Fruit fly (Drosophila melanogaster) whole organism, embryonic: ENCODE results near the gene Rai1.

Source experiments
- Abd-B ChIP-seq: fragments of 200-800 bp; sonication (Bioruptor generic); optimal IDR thresholded peaks from 2 replicates; lab custom pipeline; 2018; ENCODE audit warnings: missing biosample characterization, mild to moderate bottlenecking, missing genetic modification characterization, moderate library complexity
- Awh ChIP-seq: fragments of 200-800 bp; sonication (Bioruptor generic); IDR thresholded peaks from 2 replicates; pipeline ENCODE4, ENCODE4 v1.3.6; 2022; ENCODE audit warnings: missing biosample characterization, missing genetic modification characterization
- CG10209 ChIP-seq: fragments of 200-800 bp; sonication (Bioruptor generic); optimal IDR thresholded peaks from 3 replicates; lab custom pipeline; 2017; ENCODE audit warnings: missing biosample characterization, mild to moderate bottlenecking, missing genetic modification characterization, missing genetic modification reagents
- CG10274 ChIP-seq: fragments of 200-800 bp; sonication (Bioruptor generic); optimal IDR thresholded peaks from 3 replicates; lab custom pipeline; 2017; ENCODE audit warnings: missing biosample characterization, mild to moderate bottlenecking, missing genetic modification characterization
- CG10366 ChIP-seq: fragments of 200-800 bp; sonication (Bioruptor generic); IDR thresholded peaks from 2 replicates; pipeline ENCODE4 v1.3.6; 2022; ENCODE audit warnings: missing biosample characterization, missing genetic modification characterization
- CG11695 ChIP-seq: fragments of 200-800 bp; sonication (Bioruptor generic); IDR thresholded peaks from 3 replicates; pipeline ENCODE4 v1.3.6; 2022; ENCODE audit warnings: missing biosample characterization, missing genetic modification characterization
- CG12769 ChIP-seq: fragments of 200-800 bp; sonication (Bioruptor generic); optimal IDR thresholded peaks from 2 replicates; lab custom pipeline; 2019; ENCODE audit warnings: missing biosample characterization, mild to moderate bottlenecking, missing genetic modification characterization, moderate library complexity
- CG14441 ChIP-seq: fragments of 200-800 bp; sonication (Bioruptor generic); IDR thresholded peaks from 2 replicates; pipeline ENCODE4 v1.3.6; 2022; ENCODE audit warnings: missing biosample characterization, missing genetic modification characterization
- CG14860 ChIP-seq: fragments of 200-800 bp; sonication (Bioruptor generic); IDR thresholded peaks from 3 replicates; pipeline ENCODE4 v1.3.6; 2022; ENCODE audit warnings: missing biosample characterization, missing genetic modification characterization; ENCODE audit not compliant: partially characterized antibody
- CG1603 ChIP-seq: fragments of 200-800 bp; sonication (Bioruptor generic); optimal IDR thresholded peaks from 2 replicates; lab custom pipeline; 2019; ENCODE audit warnings: missing biosample characterization, mild to moderate bottlenecking, missing genetic modification characterization, moderate library complexity
- CG16815 ChIP-seq: fragments of 200-800 bp; sonication (Bioruptor generic); optimal IDR thresholded peaks from 3 replicates; lab custom pipeline; 2017; ENCODE audit warnings: missing biosample characterization, mild to moderate bottlenecking, missing genetic modification characterization
- CG18262 ChIP-seq: fragments of 200-800 bp; optimal IDR thresholded peaks from 3 replicates; lab custom pipeline; 2019; ENCODE audit warnings: missing biosample characterization, mild to moderate bottlenecking, missing genetic modification characterization, moderate library complexity
- CG2199 ChIP-seq: fragments of 200-800 bp; sonication (Bioruptor generic); IDR thresholded peaks from 3 replicates; pipeline ENCODE4 v1.3.6; 2022; ENCODE audit warnings: missing biosample characterization, missing genetic modification characterization
- CG2875 ChIP-seq: fragments of 200-800 bp; sonication (Bioruptor generic); optimal IDR thresholded peaks from 2 replicates; lab custom pipeline; 2017; ENCODE audit warnings: missing biosample characterization, mild to moderate bottlenecking, missing genetic modification characterization, missing genetic modification reagents
- CG2889 ChIP-seq: fragments of 200-800 bp; sonication (Bioruptor generic); IDR thresholded peaks from 3 replicates; pipeline ENCODE4 v1.3.6; 2022; ENCODE audit warnings: missing biosample characterization, missing genetic modification characterization
- CG3065 ChIP-seq: fragments of 200-800 bp; sonication (Bioruptor generic); optimal IDR thresholded peaks from 2 replicates; lab custom pipeline; 2016; ENCODE audit warnings: missing biosample characterization, missing genetic modification characterization
- CG32532 ChIP-seq: fragments of 200-800 bp; sonication (Bioruptor generic); IDR thresholded peaks from 2 replicates; pipeline ENCODE4 v1.3.6; 2022; ENCODE audit warnings: missing biosample characterization, missing genetic modification characterization
- CG3281 ChIP-seq: fragments of 200-800 bp; sonication (Bioruptor generic); optimal IDR thresholded peaks from 3 replicates; lab custom pipeline; 2017; ENCODE audit warnings: missing biosample characterization, mild to moderate bottlenecking, missing genetic modification characterization
- CG4424 ChIP-seq: fragments of 200-800 bp; sonication (Bioruptor generic); optimal IDR thresholded peaks from 3 replicates; lab custom pipeline; 2016; ENCODE audit warnings: missing biosample characterization, missing genetic modification characterization
- CG6765 ChIP-seq: fragments of 200-800 bp; sonication (Bioruptor generic); optimal IDR thresholded peaks from 3 replicates; lab custom pipeline; 2017; ENCODE audit warnings: missing biosample characterization, mild to moderate bottlenecking, missing genetic modification characterization
- CG7745 ChIP-seq: fragments of 200-800 bp; sonication (Bioruptor generic); optimal IDR thresholded peaks from 2 replicates; lab custom pipeline; 2018; ENCODE audit warnings: missing biosample characterization, mild to moderate bottlenecking, missing genetic modification characterization, moderate library complexity
- CG8089 ChIP-seq: fragments of 200-800 bp; sonication (Bioruptor generic); optimal IDR thresholded peaks from 3 replicates; lab custom pipeline; 2016; ENCODE audit warnings: missing biosample characterization, missing genetic modification characterization
- CG9797 ChIP-seq: fragments of 200-800 bp; sonication (Bioruptor generic); optimal IDR thresholded peaks from 3 replicates; lab custom pipeline; 2018; ENCODE audit warnings: missing biosample characterization, mild to moderate bottlenecking, missing genetic modification characterization
- CoRest ChIP-seq: fragments of 200-800 bp; sonication (Bioruptor generic); optimal IDR thresholded peaks from 3 replicates; lab custom pipeline; 2018; ENCODE audit warnings: missing biosample characterization, mild to moderate bottlenecking, missing genetic modification characterization, moderate library complexity
- D19B ChIP-seq: fragments of 200-800 bp; sonication (Bioruptor generic); optimal IDR thresholded peaks from 2 replicates; lab custom pipeline; 2017; ENCODE audit warnings: missing biosample characterization, mild to moderate bottlenecking, missing genetic modification characterization
- Dll ChIP-seq: fragments of 200-800 bp; sonication (Bioruptor generic); IDR thresholded peaks from 4 replicates; pipeline ENCODE4 v1.3.6; 2022; ENCODE audit warnings: missing biosample characterization, missing genetic modification characterization; ENCODE audit not compliant: partially characterized antibody
- Dref ChIP-seq: fragments of 200-800 bp; sonication (Bioruptor generic); IDR thresholded peaks from 2 replicates; pipeline ENCODE4 v1.3.6; 2022; ENCODE audit warnings: missing biosample characterization, missing genetic modification characterization
- ERR ChIP-seq: fragments of 200-800 bp; sonication (Bioruptor generic); optimal IDR thresholded peaks from 2 replicates; lab custom pipeline; 2016; ENCODE audit warnings: missing biosample characterization, missing genetic modification characterization
- Elba2 ChIP-seq: fragments of 200-800 bp; sonication (Bioruptor generic); optimal IDR thresholded peaks from 3 replicates; lab custom pipeline; 2016; ENCODE audit warnings: missing biosample characterization, missing genetic modification characterization
- Mrtf ChIP-seq: fragments of 200-800 bp; sonication (Bioruptor generic); IDR thresholded peaks from 3 replicates; pipeline ENCODE4 v1.3.6; 2022; ENCODE audit warnings: missing biosample characterization, missing genetic modification characterization
- NC2β ChIP-seq: fragments of 200-800 bp; sonication (Bioruptor generic); optimal IDR thresholded peaks from 2 replicates; lab custom pipeline; 2016; ENCODE audit warnings: missing biosample characterization, missing genetic modification characterization
- Nf-YA ChIP-seq: fragments of 200-800 bp; sonication (Bioruptor generic); IDR thresholded peaks from 2 replicates; pipeline ENCODE4 v1.3.6; 2022; ENCODE audit warnings: missing biosample characterization, missing genetic modification characterization
- Pdp1 ChIP-seq, 2 experiments: fragments of 200-800 bp; sonication (Bioruptor generic); optimal IDR thresholded peaks; 3 replicates each; lab custom pipeline; 2016; ENCODE audit warnings: missing biosample characterization in 2 of 2, missing genetic modification characterization in 2 of 2, mild to moderate bottlenecking in 1 of 2, moderate library complexity in 1 of 2
- Six4 ChIP-seq: fragments of 200-800 bp; sonication (Bioruptor generic); optimal IDR thresholded peaks from 2 replicates; lab custom pipeline; 2016; ENCODE audit warnings: missing biosample characterization, missing genetic modification characterization
- Sry-β ChIP-seq: fragments of 200-800 bp; sonication (Bioruptor generic); optimal IDR thresholded peaks from 2 replicates; lab custom pipeline; 2018; ENCODE audit warnings: missing biosample characterization, mild to moderate bottlenecking, missing genetic modification characterization, moderate library complexity
- Tbp ChIP-seq: fragments of >200 bp; optimal IDR thresholded peaks from 2 replicates; lab custom pipeline; 2018; ENCODE audit warnings: missing biosample characterization, missing genetic modification characterization
- aop ChIP-seq: fragments of 200-800 bp; sonication (Bioruptor generic); IDR thresholded peaks from 2 replicates; pipeline ENCODE4 v1.3.6; 2022; ENCODE audit warnings: missing biosample characterization, missing genetic modification characterization
- az2 ChIP-seq: fragments of 200-800 bp; sonication (Bioruptor generic); optimal IDR thresholded peaks from 3 replicates; lab custom pipeline; 2016; ENCODE audit warnings: missing biosample characterization, missing genetic modification characterization
- bigmax ChIP-seq: fragments of 200-800 bp; sonication (Bioruptor generic); optimal IDR thresholded peaks from 2 replicates; lab custom pipeline; 2018; ENCODE audit warnings: missing biosample characterization, mild to moderate bottlenecking, missing genetic modification characterization
- cad ChIP-seq: fragments of >200 bp; optimal IDR thresholded peaks from 2 replicates; lab custom pipeline; 2017; ENCODE audit warnings: missing biosample characterization, missing genetic modification characterization
- crc ChIP-seq: fragments of 200-800 bp; sonication (Bioruptor generic); optimal IDR thresholded peaks from 2 replicates; lab custom pipeline; 2016; ENCODE audit warnings: missing biosample characterization, missing genetic modification characterization
- danr ChIP-seq: fragments of 200-800 bp; sonication (Bioruptor generic); IDR thresholded peaks from 2 replicates; pipeline ENCODE4 v1.3.6; 2022; ENCODE audit warnings: missing biosample characterization, missing genetic modification characterization
- fu2 ChIP-seq: fragments of 200-800 bp; sonication (Bioruptor generic); optimal IDR thresholded peaks from 2 replicates; lab custom pipeline; 2016; ENCODE audit warnings: missing biosample characterization, missing genetic modification characterization
- grau ChIP-seq: fragments of 200-800 bp; optimal IDR thresholded peaks from 3 replicates; lab custom pipeline; 2019; ENCODE audit warnings: missing biosample characterization, mild to moderate bottlenecking, missing genetic modification characterization, moderate library complexity
- gro ChIP-seq: fragments of 200-800 bp; sonication (Bioruptor generic); optimal IDR thresholded peaks from 2 replicates; lab custom pipeline; 2016; ENCODE audit warnings: missing biosample characterization, missing genetic modification characterization
- jigr1 ChIP-seq: fragments of 200-800 bp; sonication (Bioruptor generic); IDR thresholded peaks from 3 replicates; pipeline ENCODE4 v1.3.6; 2022; ENCODE audit warnings: missing biosample characterization, missing genetic modification characterization
- onecut ChIP-seq: fragments of 200-800 bp; sonication (Bioruptor generic); IDR thresholded peaks from 2 replicates; pipeline ENCODE4 v1.3.6; 2022; ENCODE audit warnings: missing biosample characterization, missing genetic modification characterization
- peb ChIP-seq: fragments of 200-800 bp; sonication (Bioruptor generic); IDR thresholded peaks from 2 replicates; pipeline ENCODE4 v1.3.6; 2022; ENCODE audit warnings: missing biosample characterization, missing genetic modification characterization
- psq ChIP-seq: fragments of 200-800 bp; sonication (Bioruptor generic); optimal IDR thresholded peaks from 2 replicates; lab custom pipeline; 2017; ENCODE audit warnings: missing biosample characterization, missing genetic modification characterization
- sr ChIP-seq: fragments of 200-800 bp; sonication (Bioruptor generic); IDR thresholded peaks from 3 replicates; pipeline ENCODE4 v1.3.6; 2022; ENCODE audit warnings: missing biosample characterization, missing genetic modification characterization
- tin ChIP-seq: fragments of 200-800 bp; sonication (Bioruptor generic); optimal IDR thresholded peaks from 3 replicates; lab custom pipeline; 2016; ENCODE audit warnings: missing biosample characterization, missing genetic modification characterization

The Rai1 gene

dm6 chrX:16782175-16782916, 20.8 kb downstream of the Rai1 start (continued):
- TF ChIP-seq Six4 (GFP tag; lab: Kevin White, UChicago) (peak; percentile 17), Dref (no peak), sr (GFP tag; lab: Robert Waterston, UW) (peak; percentile 90), bigmax (GFP tag; lab: Kevin White, UChicago) (no peak), CoRest (tag; lab: Kevin White, UChicago) (peak; percentile 53), ERR (GFP tag; lab: Kevin White, UChicago) (no peak), crc (GFP tag; lab: Kevin White, UChicago) (peak; percentile 24), CG18262 (tag; lab: Kevin White, UChicago) (peak; percentile 49), NC2β (no peak), Mrtf (GFP tag; lab: Robert Waterston, UW) (0 out of 3 replicates have a peak, but pooled peaks have one; percentile 37), CG9797 (GFP tag; lab: Kevin White, UChicago) (no peak), grau (tag; lab: Kevin White, UChicago) (peak; percentile 47), Dll (GFP tag; lab: Robert Waterston, UW) (no peak), CG3281 (GFP tag; lab: Kevin White, UChicago) (peak; percentile 44), CG16815 (GFP tag; lab: Kevin White, UChicago) (peak; percentile 7), Tbp (GFP tag; lab: Kevin White, UChicago) (no peak), danr (no peak), CG4424 (GFP tag; lab: Kevin White, UChicago) (peak; percentile 53), psq (GFP tag; lab: Kevin White, UChicago) (no peak), aop (GFP tag; lab: Robert Waterston, UW) (no peak), CG11695 (GFP tag; lab: Robert Waterston, UW) (peak; percentile 50; the same call in 1 of the 3 replicates), CG32532 (peak; percentile 71), fu2 (GFP tag; lab: Kevin White, UChicago) (no peak), Pdp1 (GFP tag; optimal IDR thresholded peaks at IDR 0.05; lab: Kevin White, UChicago) (peak; percentile 38 to 49), cad (GFP tag; lab: Kevin White, UChicago) (no peak), CG1603 (tag; lab: Kevin White, UChicago) (peak; percentile 17), CG2875 (GFP tag; lab: Kevin White, UChicago) (no peak), Abd-B (peak; percentile 4), Sry-β (GFP tag; lab: Kevin White, UChicago) (no peak), tin (GFP tag; lab: Kevin White, UChicago) (peak; percentile 53), CG2199 (GFP tag; lab: Robert Waterston, UW) (no peak), Nf-YA (GFP tag; lab: Robert Waterston, UW) (no peak), CG7745 (tag; lab: Kevin White, UChicago) (no peak), gro (no peak), D19B (GFP tag; lab: Kevin White, UChicago) (peak; percentile 14), Awh (GFP tag; lab: Robert Waterston, UW) (peak; percentile 65; the same call in 1 of the 2 replicates), CG8089 (GFP tag; lab: Kevin White, UChicago) (peak; percentile 1), jigr1 (GFP tag; lab: Robert Waterston, UW) (no peak), CG14860 (no peak), CG12769 (tag; lab: Kevin White, UChicago) (peak; percentile 41), CG2889 (GFP tag; lab: Robert Waterston, UW) (no peak), CG14441 (peak; percentile 67), CG6765 (GFP tag; lab: Kevin White, UChicago) (no peak), onecut (GFP tag; lab: Robert Waterston, UW) (peak; percentile 34), az2 (GFP tag; lab: Kevin White, UChicago) (peak; percentile 56), CG10209 (peak; percentile 54), CG3065 (GFP tag; lab: Kevin White, UChicago) (no peak), peb (GFP tag; lab: Robert Waterston, UW) (no peak), CG10366 (GFP tag; lab: Robert Waterston, UW) (peak; percentile 48), Elba2 (no peak), CG10274 (peak; percentile 10)
